Worm (Caenorhabditis elegans) whole organism, midembryonic: ENCODE results near the gene col-68.

Source experiments
- T22C8.4 ChIP-seq: fragments of 200-800 bp; sonication (Bioruptor generic); IDR thresholded peaks from 2 replicates; pipeline ENCODE4 v1.3.6; 2022; ENCODE audit warnings: missing genetic modification characterization, missing compliant biosample characterization
- cog-1 ChIP-seq: sonication (generic microtip); optimal IDR thresholded peaks from 2 replicates; lab custom pipeline; 2016; ENCODE audit warnings: missing genetic modification characterization, missing compliant biosample characterization
- flt-1 ChIP-seq: fragments of 200-800 bp; sonication (Bioruptor generic); IDR thresholded peaks from 2 replicates; pipeline ENCODE4 v1.3.6; 2022; ENCODE audit warnings: missing genetic modification characterization, missing compliant biosample characterization
- med-1 ChIP-seq: sonication (generic microtip); optimal IDR thresholded peaks from 2 replicates; lab custom pipeline; 2017; ENCODE audit warnings: missing genetic modification characterization, mild to moderate bottlenecking, missing compliant biosample characterization, antibody characterized with exemption, missing genetic modification reagents; ENCODE audit not compliant: insufficient read depth
- ztf-23 ChIP-seq: fragments of 200-800 bp; sonication (Bioruptor generic); IDR thresholded peaks from 2 replicates; pipeline ENCODE4 v1.3.6; 2022; ENCODE audit warnings: missing genetic modification reagents, missing genetic modification characterization, missing compliant biosample characterization

- TF ChIP-seq ztf-23 (GFP tag; lab: Robert Waterston, UW) (no peak), med-1 (GFP tag; lab: Kevin White, UChicago) (no peak), cog-1 (no peak), T22C8.4 (no peak), flt-1 (no peak)
These were observed 9.2 kb upstream of the col-68 start, which contains the start of gene C50D2.7 for ce11 chrII:95177-95576.
